Fruit fly (Drosophila melanogaster) whole organism: Measurements from ENCODE around the gene CG14212.

Experiments used
- CG8478 ChIP-seq: fragments of >200 bp; optimal IDR thresholded peaks from 2 replicates; lab custom pipeline; 2018; ENCODE audit warnings: inconsistent platforms
- Dll ChIP-seq: fragments of >200 bp; optimal IDR thresholded peaks from 2 replicates; lab custom pipeline; 2017
- EcR ChIP-seq, 2 experiments: fragments of >200 bp; optimal IDR thresholded peaks; 2 replicates each; lab custom pipeline; 2017; ENCODE audit warnings: missing biosample characterization in 2 of 2, missing genetic modification characterization in 2 of 2, missing genetic modification reagents in 2 of 2
- pan ChIP-seq: fragments of >200 bp; optimal IDR thresholded peaks from 2 replicates; lab custom pipeline; 2017
- psq ChIP-seq: fragments of >200 bp; optimal IDR thresholded peaks from 2 replicates; lab custom pipeline; 2017
- usp ChIP-seq: fragments of >200 bp; optimal IDR thresholded peaks from 2 replicates; lab custom pipeline; 2017; ENCODE audit warnings: missing biosample characterization, missing genetic modification characterization, mixed read lengths

Gene CG14212

dm6 chrX:19645873-19646541 is 20.5 kb downstream of the CG14212 start, which contains the start of gene Arp10:
Gene Arp10 (minus strand): TSS chrX:19646176.
- TF ChIP-seq EcR (GFP tag; optimal IDR thresholded peaks at IDR 0.05; lab: Kevin White, UChicago): no peak
- TF ChIP-seq psq (lab: Kevin White, UChicago): no peak
- TF ChIP-seq usp (GFP tag; lab: Kevin White, UChicago): no peak
- no peak for TF ChIP-seq Dll (lab: Kevin White, UChicago)
- TF ChIP-seq pan (lab: Kevin White, UChicago): no peak
- no peak for TF ChIP-seq CG8478 (lab: Kevin White, UChicago)

dm6 chrX:19651757-19652419 is 26.4 kb downstream of the CG14212 start, which contains the start of the genes Ranbp21 and Elys:
Gene Ranbp21 (minus strand): TSS chrX:19652269.
Gene Elys (plus strand): TSS chrX:19652305.
- TF ChIP-seq pan (lab: Kevin White, UChicago): no peak
- no peak for TF ChIP-seq CG8478 (lab: Kevin White, UChicago)
- TF ChIP-seq usp (GFP tag; lab: Kevin White, UChicago): no peak
- no peak for TF ChIP-seq EcR (GFP tag; optimal IDR thresholded peaks at IDR 0.05; lab: Kevin White, UChicago)
- TF ChIP-seq psq (lab: Kevin White, UChicago): no peak
- TF ChIP-seq Dll (lab: Kevin White, UChicago): no peak

dm6 chrX:19662583-19663195 is 37.2 kb downstream of the CG14212 start:
- TF ChIP-seq Dll (lab: Kevin White, UChicago): peak; percentile 53
- TF ChIP-seq CG8478 (lab: Kevin White, UChicago): no peak

- TF ChIP-seq psq (lab: Kevin White, UChicago) (no peak), Dll (lab: Kevin White, UChicago) (peak; percentile 2)
Observed at dm6 chrX:19663196-19663858, 37.8 kb downstream of the CG14212 start.

dm6 chrX:19663859-19664728 is 38.6 kb downstream of the CG14212 start, which contains the start of the genes CG14223 and Ssu72:
Gene CG14223 (minus strand): TSS chrX:19663971.
Gene Ssu72 (plus strand): TSS chrX:19664561.
- TF ChIP-seq Dll (lab: Kevin White, UChicago) (no peak), usp (GFP tag; lab: Kevin White, UChicago) (no peak), CG8478 (lab: Kevin White, UChicago) (no peak), pan (lab: Kevin White, UChicago) (no peak), psq (lab: Kevin White, UChicago) (no peak), EcR (GFP tag; optimal IDR thresholded peaks at IDR 0.05; lab: Kevin White, UChicago) (no peak)

dm6 chrX:19665684-19666141 is 40.2 kb downstream of the CG14212 start:
- TF ChIP-seq EcR (GFP tag; optimal IDR thresholded peaks at IDR 0.05; lab: Kevin White, UChicago) (no peak), usp (GFP tag; lab: Kevin White, UChicago) (no peak), psq (lab: Kevin White, UChicago) (no peak), Dll (lab: Kevin White, UChicago) (peak; percentile 19), CG8478 (lab: Kevin White, UChicago) (no peak)

dm6 chrX:19666991-19667409 is 41.5 kb downstream of the CG14212 start, which contains the start of gene Zw:
Gene Zw (plus strand): TSS chrX:19667252.
- TF ChIP-seq usp (GFP tag; lab: Kevin White, UChicago) (no peak), Dll (lab: Kevin White, UChicago) (peak; percentile 14)

dm6 chrX:19667444-19668104 is 42.1 kb downstream of the CG14212 start:
- TF ChIP-seq psq (lab: Kevin White, UChicago): no peak
- no peak for TF ChIP-seq pan (lab: Kevin White, UChicago)
- TF ChIP-seq Dll (lab: Kevin White, UChicago): no peak
- TF ChIP-seq EcR (GFP tag; optimal IDR thresholded peaks at IDR 0.05; lab: Kevin White, UChicago): no peak

dm6 chrX:19668405-19668804 is 42.9 kb downstream of the CG14212 start:
- TF ChIP-seq psq (lab: Kevin White, UChicago): no peak
- no peak for TF ChIP-seq EcR (GFP tag; optimal IDR thresholded peaks at IDR 0.05; lab: Kevin White, UChicago)
- TF ChIP-seq usp (GFP tag; lab: Kevin White, UChicago): no peak
- TF ChIP-seq pan (lab: Kevin White, UChicago): no peak
- TF ChIP-seq Dll (lab: Kevin White, UChicago): no peak
- TF ChIP-seq CG8478 (lab: Kevin White, UChicago): no peak

- TF ChIP-seq usp (GFP tag; lab: Kevin White, UChicago) (no peak), EcR (GFP tag; optimal IDR thresholded peaks at IDR 0.05; lab: Kevin White, UChicago) (no peak), psq (lab: Kevin White, UChicago) (no peak), CG8478 (lab: Kevin White, UChicago) (no peak), Dll (lab: Kevin White, UChicago) (no peak), pan (lab: Kevin White, UChicago) (no peak)
Observed at dm6 chrX:19675662-19676061, 50.2 kb downstream of the CG14212 start, which contains the start of gene et. Gene et (minus strand): TSS chrX:19675891.
